Worm (Caenorhabditis elegans) whole organism, L2 larva: Measurements from ENCODE around the gene ZK105.6.
A peak's percentile ranks its signal among the peaks of the same experiment; 100 is the strongest.

Experiments used
- F13H6.1 ChIP-seq: sonication (generic microtip); optimal IDR thresholded peaks from 2 replicates; lab custom pipeline; 2016; ENCODE audit warnings: missing genetic modification characterization, missing compliant biosample characterization
- Y55F3AM.14 ChIP-seq: fragments of 200-800 bp; sonication (Bioruptor generic); optimal IDR thresholded peaks from 2 replicates; lab custom pipeline; 2018; ENCODE audit warnings: mild to moderate bottlenecking, missing genetic modification characterization, missing compliant biosample characterization
- ZK546.5 ChIP-seq: sonication (generic microtip); optimal IDR thresholded peaks from 2 replicates; lab custom pipeline; 2017; ENCODE audit warnings: missing biosample characterization, missing genetic modification characterization
- alr-1 ChIP-seq: fragments of 150-350 bp; optimal IDR thresholded peaks from 2 replicates; lab custom pipeline; 2014; ENCODE audit warnings: missing biosample characterization, missing genetic modification characterization
- aly-2 ChIP-seq: fragments of 150-350 bp; optimal IDR thresholded peaks from 2 replicates; lab custom pipeline; 2014; ENCODE audit warnings: missing biosample characterization, missing genetic modification characterization
- ama-1 ChIP-seq: fragments of 150-350 bp; optimal IDR thresholded peaks from 2 replicates; lab custom pipeline; 2018; ENCODE audit warnings: inconsistent platforms
- blmp-1 ChIP-seq: sonication (generic microtip); optimal IDR thresholded peaks from 2 replicates; lab custom pipeline; 2017; ENCODE audit warnings: missing genetic modification characterization, mild to moderate bottlenecking, missing compliant biosample characterization, antibody characterized with exemption, moderate library complexity; ENCODE audit not compliant: insufficient read depth
- ceh-16 ChIP-seq: fragments of 150-350 bp; optimal IDR thresholded peaks from 2 replicates; lab custom pipeline; 2014; ENCODE audit warnings: missing biosample characterization, missing genetic modification characterization
- dmd-4 ChIP-seq: sonication (generic microtip); optimal IDR thresholded peaks from 2 replicates; lab custom pipeline; 2017; ENCODE audit warnings: missing biosample characterization, missing genetic modification characterization
- egl-27 ChIP-seq: sonication (generic microtip); optimal IDR thresholded peaks from 3 replicates; lab custom pipeline; 2017; ENCODE audit warnings: missing biosample characterization, missing genetic modification reagents, missing genetic modification characterization
- elt-1 ChIP-seq: fragments of 150-350 bp; optimal IDR thresholded peaks from 2 replicates; lab custom pipeline; 2014; ENCODE audit warnings: missing biosample characterization, missing genetic modification characterization
- elt-3 ChIP-seq: sonication (generic microtip); optimal IDR thresholded peaks from 2 replicates; lab custom pipeline; 2017; ENCODE audit warnings: missing biosample characterization, missing genetic modification characterization
- fos-1 ChIP-seq: fragments of 150-350 bp; optimal IDR thresholded peaks from 2 replicates; lab custom pipeline; 2014; ENCODE audit warnings: missing biosample characterization, missing genetic modification characterization
- gmeb-1 ChIP-seq: fragments of 150-350 bp; optimal IDR thresholded peaks from 2 replicates; lab custom pipeline; 2014; ENCODE audit warnings: missing biosample characterization, missing genetic modification characterization
- lin-11 ChIP-seq: fragments of 150-350 bp; sonication (generic microtip); optimal IDR thresholded peaks from 2 replicates; lab custom pipeline; 2014; ENCODE audit warnings: missing biosample characterization, missing genetic modification characterization, inconsistent platforms, mixed read lengths
- lin-13 ChIP-seq: fragments of 150-350 bp; optimal IDR thresholded peaks from 2 replicates; lab custom pipeline; 2014; ENCODE audit warnings: missing biosample characterization, missing genetic modification reagents, missing genetic modification characterization
- lin-39 ChIP-seq: fragments of 150-350 bp; optimal IDR thresholded peaks from 2 replicates; lab custom pipeline; 2014; ENCODE audit warnings: missing biosample characterization, missing genetic modification reagents, missing genetic modification characterization
- lsy-2 ChIP-seq, 2 experiments: fragments of 150-350 bp in 1 of 2; sonication (generic microtip) in 1 of 2; optimal IDR thresholded peaks; 2 replicates each; lab custom pipeline; 2014 to 2017; ENCODE audit warnings: missing biosample characterization in 2 of 2, missing genetic modification characterization in 2 of 2
- mbf-1 ChIP-seq: sonication (generic microtip); optimal IDR thresholded peaks from 2 replicates; lab custom pipeline; 2017; ENCODE audit warnings: missing biosample characterization, missing genetic modification characterization
- nhr-11 ChIP-seq: fragments of 150-350 bp; optimal IDR thresholded peaks from 2 replicates; lab custom pipeline; 2014; ENCODE audit warnings: missing biosample characterization, missing genetic modification characterization
- nhr-23 ChIP-seq: fragments of 150-350 bp; optimal IDR thresholded peaks from 2 replicates; lab custom pipeline; 2014; ENCODE audit warnings: missing biosample characterization, missing genetic modification reagents, missing genetic modification characterization
- nhr-6 ChIP-seq: fragments of 150-350 bp; optimal IDR thresholded peaks from 2 replicates; lab custom pipeline; 2014; ENCODE audit warnings: missing biosample characterization, missing genetic modification characterization
- peb-1 ChIP-seq: fragments of 150-350 bp; optimal IDR thresholded peaks from 2 replicates; lab custom pipeline; 2014; ENCODE audit warnings: missing biosample characterization, missing genetic modification characterization
- skn-1 ChIP-seq: sonication (generic microtip); optimal IDR thresholded peaks from 2 replicates; lab custom pipeline; 2017; ENCODE audit warnings: missing biosample characterization, missing genetic modification characterization
- sma-9 ChIP-seq, 2 experiments: fragments of 150-350 bp in 1 of 2; sonication (generic microtip) in 1 of 2; optimal IDR thresholded peaks; 2 replicates each; lab custom pipeline; 2014 to 2016; ENCODE audit warnings: missing genetic modification characterization in 2 of 2, mild to moderate bottlenecking in 1 of 2, missing biosample characterization in 1 of 2, missing compliant biosample characterization in 1 of 2, missing genetic modification reagents in 1 of 2, moderate library complexity in 1 of 2
- unc-39 ChIP-seq: fragments of 150-350 bp; optimal IDR thresholded peaks from 2 replicates; lab custom pipeline; 2014; ENCODE audit warnings: missing biosample characterization, missing genetic modification characterization
- unc-55 ChIP-seq: fragments of 150-350 bp; sonication (generic microtip); optimal IDR thresholded peaks from 3 replicates; lab custom pipeline; 2014; ENCODE audit warnings: missing biosample characterization, missing genetic modification reagents, missing genetic modification characterization
- zag-1 ChIP-seq: fragments of 150-350 bp; optimal IDR thresholded peaks from 2 replicates; lab custom pipeline; 2014; ENCODE audit warnings: missing biosample characterization, missing genetic modification characterization
- ztf-11 ChIP-seq: sonication (generic microtip); optimal IDR thresholded peaks from 2 replicates; lab custom pipeline; 2017; ENCODE audit warnings: missing biosample characterization, missing genetic modification characterization
- ztf-4 ChIP-seq: fragments of 150-350 bp; optimal IDR thresholded peaks from 2 replicates; lab custom pipeline; 2014; ENCODE audit warnings: missing biosample characterization, missing genetic modification characterization

The ZK105.6 gene

ce11 chrV:7747987-7748607, 24.2 kb upstream of the ZK105.6 start:
- no peak for TF ChIP-seq zag-1
- no peak for TF ChIP-seq blmp-1 (tag; lab: Kevin White, UChicago)
- TF ChIP-seq ZK546.5 (tag; lab: Kevin White, UChicago): no peak
- no peak for TF ChIP-seq nhr-6
- TF ChIP-seq unc-39 (tag; lab: Kevin White, UChicago): no peak
- TF ChIP-seq sma-9 (GFP tag; optimal IDR thresholded peaks at IDR 0.05; lab: Kevin White, UChicago): no peak
- TF ChIP-seq sma-9 (tag; optimal IDR thresholded peaks at IDR 0.05; lab: Kevin White, UChicago): no peak
- TF ChIP-seq lin-39 (tag; lab: Kevin White, UChicago): no peak
- no peak for TF ChIP-seq ztf-11 (tag; lab: Kevin White, UChicago)
- TF ChIP-seq skn-1 (tag; lab: Kevin White, UChicago): no peak
- no peak for TF ChIP-seq ama-1 (lab: Kevin White, UChicago)
- no peak for TF ChIP-seq egl-27

- TF ChIP-seq aly-2 (tag; lab: Kevin White, UChicago): no peak
- no peak for TF ChIP-seq ztf-4 (tag; lab: Kevin White, UChicago)
- no peak for TF ChIP-seq elt-3 (tag; lab: Kevin White, UChicago)
Observed at ce11 chrV:7747132-7747531, 23.3 kb upstream of the ZK105.6 start.

DNA sequence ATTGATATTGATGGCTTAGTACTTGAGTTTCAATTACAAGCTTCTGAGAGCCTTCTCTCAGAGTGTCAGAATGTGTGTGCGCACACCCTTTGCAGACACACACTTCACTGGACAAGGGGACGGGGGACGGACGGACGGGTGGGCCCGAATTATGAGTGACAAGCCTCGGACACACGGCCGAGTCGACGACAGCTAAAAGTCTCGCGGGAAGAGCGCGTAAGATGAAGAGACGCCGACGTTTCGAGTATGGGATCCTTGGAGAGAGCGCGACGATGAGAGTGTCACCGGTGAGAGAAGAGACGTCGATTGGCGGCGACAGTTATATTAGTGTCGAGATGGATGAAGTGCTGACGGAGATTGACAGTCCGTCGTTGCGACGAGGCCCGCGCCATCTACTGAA, 22.0 kb upstream of the ZK105.6 start:
- TF ChIP-seq F13H6.1 (peak; percentile 14), sma-9 (GFP tag; optimal IDR thresholded peaks at IDR 0.05; lab: Kevin White, UChicago) (peak; percentile 7), sma-9 (tag; optimal IDR thresholded peaks at IDR 0.05; lab: Kevin White, UChicago) (no peak), unc-55 (peak; percentile 1), ZK546.5 (tag; lab: Kevin White, UChicago) (no peak)

ce11 chrV:7745386-7745785, 21.5 kb upstream of the ZK105.6 start:
- TF ChIP-seq gmeb-1 (tag; lab: Kevin White, UChicago) (no peak), nhr-11 (tag; lab: Kevin White, UChicago) (no peak), lin-13 (GFP tag; lab: Kevin White, UChicago) (no peak), ceh-16 (tag; lab: Kevin White, UChicago) (no peak), dmd-4 (tag; lab: Kevin White, UChicago) (no peak), alr-1 (no peak), lin-11 (tag; lab: Kevin White, UChicago) (no peak), unc-39 (tag; lab: Kevin White, UChicago) (no peak), fos-1 (tag; lab: Kevin White, UChicago) (no peak), mbf-1 (tag; lab: Kevin White, UChicago) (no peak)

DNA sequence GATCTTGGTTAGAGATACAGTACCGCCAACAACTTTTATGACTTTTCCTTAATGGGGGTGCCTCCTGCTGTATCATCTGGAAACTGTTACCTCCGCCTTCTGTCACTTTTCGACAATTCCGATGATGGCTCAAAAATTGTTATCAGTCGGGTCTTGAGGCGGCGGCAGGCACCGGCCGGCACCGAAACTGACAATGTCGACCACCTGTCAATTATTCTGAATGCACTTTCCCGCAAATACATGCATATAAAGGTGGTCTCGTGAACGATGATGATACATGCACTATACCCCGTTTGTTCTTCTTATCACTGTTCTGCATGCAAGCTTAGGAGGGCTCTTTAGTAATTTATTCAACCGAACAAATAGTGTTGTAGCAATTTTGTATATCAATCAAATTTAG, 20.2 kb upstream of the ZK105.6 start:
- TF ChIP-seq sma-9 (GFP tag; optimal IDR thresholded peaks at IDR 0.05; lab: Kevin White, UChicago): peak; percentile 40
- no peak for TF ChIP-seq sma-9 (tag; optimal IDR thresholded peaks at IDR 0.05; lab: Kevin White, UChicago)
- TF ChIP-seq dmd-4 (tag; lab: Kevin White, UChicago): no peak
- no peak for TF ChIP-seq ama-1 (lab: Kevin White, UChicago)
- peak; percentile 84 for TF ChIP-seq fos-1 (tag; lab: Kevin White, UChicago)
- no peak for TF ChIP-seq lin-13 (GFP tag; lab: Kevin White, UChicago)

DNA sequence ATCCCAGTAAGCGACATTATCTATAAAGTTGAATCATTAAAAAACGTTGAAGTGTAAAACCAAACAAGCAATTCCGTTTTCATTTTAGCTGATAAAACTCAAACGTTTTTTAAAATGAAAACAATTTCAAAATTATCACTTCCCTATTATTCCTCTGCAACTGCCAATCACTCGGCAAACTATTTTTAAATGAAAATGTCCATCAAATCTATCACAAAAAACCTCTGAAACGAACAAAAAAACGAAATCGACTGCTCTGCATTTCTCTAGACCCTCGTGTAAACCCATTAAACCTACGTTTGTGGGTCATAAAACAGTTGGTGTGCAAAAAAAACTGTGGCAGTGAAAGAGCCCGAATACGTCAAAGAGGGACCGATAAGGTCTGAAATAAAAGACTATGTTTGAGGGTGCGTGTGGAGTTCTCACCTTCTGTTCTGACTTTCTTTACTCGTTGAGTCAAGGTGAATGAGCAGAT, 18.7 kb upstream of the ZK105.6 start, which contains the start of gene fbxl-5:
fbxl-5 (plus strand) TSS at position 425 of the 475 bp plus-strand sequence.
- TF ChIP-seq unc-39 (tag; lab: Kevin White, UChicago) (no peak), blmp-1 (tag; lab: Kevin White, UChicago) (no peak), lsy-2 (tag; optimal IDR thresholded peaks at IDR 0.05; lab: Kevin White, UChicago) (no peak), ZK546.5 (tag; lab: Kevin White, UChicago) (no peak), elt-1 (no peak), alr-1 (no peak), peb-1 (tag; lab: Kevin White, UChicago) (no peak), ama-1 (lab: Kevin White, UChicago) (no peak), nhr-23 (tag; lab: Kevin White, UChicago) (no peak), Y55F3AM.14 (GFP tag; lab: Kevin White, UChicago) (no peak), ztf-4 (tag; lab: Kevin White, UChicago) (no peak), F13H6.1 (no peak), aly-2 (tag; lab: Kevin White, UChicago) (no peak), zag-1 (no peak)
- TF ChIP-seq, all 48 proteins: peak for 0
